Worm (Caenorhabditis elegans) whole organism, L2 larva: ENCODE results near the gene ZK686.3.

Experiments used
- C34F6.9 ChIP-seq: fragments of 150-350 bp; optimal IDR thresholded peaks from 2 replicates; lab custom pipeline; 2014; ENCODE audit warnings: missing biosample characterization, missing genetic modification characterization
- F13H6.1 ChIP-seq: sonication (generic microtip); optimal IDR thresholded peaks from 2 replicates; lab custom pipeline; 2016; ENCODE audit warnings: missing genetic modification characterization, missing compliant biosample characterization
- R02D3.7 ChIP-seq: fragments of 150-350 bp; optimal IDR thresholded peaks from 2 replicates; lab custom pipeline; 2014; ENCODE audit warnings: missing biosample characterization, missing genetic modification characterization
- Y55F3AM.14 ChIP-seq: fragments of 200-800 bp; sonication (Bioruptor generic); optimal IDR thresholded peaks from 2 replicates; lab custom pipeline; 2018; ENCODE audit warnings: mild to moderate bottlenecking, missing genetic modification characterization, missing compliant biosample characterization
- ZK546.5 ChIP-seq: sonication (generic microtip); optimal IDR thresholded peaks from 2 replicates; lab custom pipeline; 2017; ENCODE audit warnings: missing biosample characterization, missing genetic modification characterization
- ama-1 ChIP-seq: fragments of 150-350 bp; optimal IDR thresholded peaks from 2 replicates; lab custom pipeline; 2018; ENCODE audit warnings: inconsistent platforms
- ceh-82 ChIP-seq: fragments of 150-350 bp; optimal IDR thresholded peaks from 2 replicates; lab custom pipeline; 2014; ENCODE audit warnings: missing biosample characterization, missing genetic modification characterization
- crh-2 ChIP-seq: sonication (generic microtip); optimal IDR thresholded peaks from 2 replicates; lab custom pipeline; 2017; ENCODE audit warnings: missing biosample characterization, missing genetic modification characterization
- dmd-4 ChIP-seq: sonication (generic microtip); optimal IDR thresholded peaks from 2 replicates; lab custom pipeline; 2017; ENCODE audit warnings: missing biosample characterization, missing genetic modification characterization
- egl-27 ChIP-seq: sonication (generic microtip); optimal IDR thresholded peaks from 3 replicates; lab custom pipeline; 2017; ENCODE audit warnings: missing biosample characterization, missing genetic modification reagents, missing genetic modification characterization
- elt-1 ChIP-seq: fragments of 150-350 bp; optimal IDR thresholded peaks from 2 replicates; lab custom pipeline; 2014; ENCODE audit warnings: missing biosample characterization, missing genetic modification characterization
- elt-3 ChIP-seq: sonication (generic microtip); optimal IDR thresholded peaks from 2 replicates; lab custom pipeline; 2017; ENCODE audit warnings: missing biosample characterization, missing genetic modification characterization
- fos-1 ChIP-seq: fragments of 150-350 bp; optimal IDR thresholded peaks from 2 replicates; lab custom pipeline; 2014; ENCODE audit warnings: missing biosample characterization, missing genetic modification characterization
- gmeb-1 ChIP-seq: fragments of 150-350 bp; optimal IDR thresholded peaks from 2 replicates; lab custom pipeline; 2014; ENCODE audit warnings: missing biosample characterization, missing genetic modification characterization
- lin-13 ChIP-seq: fragments of 150-350 bp; optimal IDR thresholded peaks from 2 replicates; lab custom pipeline; 2014; ENCODE audit warnings: missing biosample characterization, missing genetic modification reagents, missing genetic modification characterization
- lin-39 ChIP-seq: fragments of 150-350 bp; optimal IDR thresholded peaks from 2 replicates; lab custom pipeline; 2014; ENCODE audit warnings: missing biosample characterization, missing genetic modification reagents, missing genetic modification characterization
- lsy-2 ChIP-seq, 2 experiments: fragments of 150-350 bp in 1 of 2; sonication (generic microtip) in 1 of 2; optimal IDR thresholded peaks; 2 replicates each; lab custom pipeline; 2014 to 2017; ENCODE audit warnings: missing biosample characterization in 2 of 2, missing genetic modification characterization in 2 of 2
- mab-5 ChIP-seq: fragments of 150-350 bp; optimal IDR thresholded peaks from 2 replicates; lab custom pipeline; 2014; ENCODE audit warnings: missing biosample characterization, missing genetic modification characterization
- mdl-1 ChIP-seq, 2 experiments: fragments of 150-350 bp in 1 of 2; sonication (generic microtip) in 1 of 2; optimal IDR thresholded peaks; 2 replicates each; lab custom pipeline; 2017; ENCODE audit warnings: missing biosample characterization in 2 of 2, missing genetic modification characterization in 2 of 2
- nhr-10 ChIP-seq: sonication (generic microtip); optimal IDR thresholded peaks from 2 replicates; lab custom pipeline; 2017; ENCODE audit warnings: missing biosample characterization, missing genetic modification characterization
- nhr-11 ChIP-seq: fragments of 150-350 bp; optimal IDR thresholded peaks from 2 replicates; lab custom pipeline; 2014; ENCODE audit warnings: missing biosample characterization, missing genetic modification characterization
- nhr-12 ChIP-seq: fragments of 150-350 bp; optimal IDR thresholded peaks from 2 replicates; lab custom pipeline; 2014; ENCODE audit warnings: missing biosample characterization, missing genetic modification characterization
- nhr-129 ChIP-seq: fragments of 150-350 bp; optimal IDR thresholded peaks from 2 replicates; lab custom pipeline; 2014; ENCODE audit warnings: missing biosample characterization, missing genetic modification characterization
- nhr-6 ChIP-seq: fragments of 150-350 bp; optimal IDR thresholded peaks from 2 replicates; lab custom pipeline; 2014; ENCODE audit warnings: missing biosample characterization, missing genetic modification characterization
- nhr-77 ChIP-seq: fragments of 150-350 bp; optimal IDR thresholded peaks from 2 replicates; lab custom pipeline; 2014; ENCODE audit warnings: missing biosample characterization, missing genetic modification characterization
- peb-1 ChIP-seq: fragments of 150-350 bp; optimal IDR thresholded peaks from 2 replicates; lab custom pipeline; 2014; ENCODE audit warnings: missing biosample characterization, missing genetic modification characterization
- sem-4 ChIP-seq: fragments of 150-350 bp; optimal IDR thresholded peaks from 2 replicates; lab custom pipeline; 2014; ENCODE audit warnings: missing biosample characterization, missing genetic modification reagents, missing genetic modification characterization
- skn-1 ChIP-seq: sonication (generic microtip); optimal IDR thresholded peaks from 2 replicates; lab custom pipeline; 2017; ENCODE audit warnings: missing biosample characterization, missing genetic modification characterization
- sma-3 ChIP-seq: sonication (generic microtip); optimal IDR thresholded peaks from 2 replicates; lab custom pipeline; 2016; ENCODE audit warnings: missing genetic modification reagents, missing genetic modification characterization, missing compliant biosample characterization
- sma-9 ChIP-seq, 2 experiments: fragments of 150-350 bp in 1 of 2; sonication (generic microtip) in 1 of 2; optimal IDR thresholded peaks; 2 replicates each; lab custom pipeline; 2014 to 2016; ENCODE audit warnings: missing genetic modification characterization in 2 of 2, mild to moderate bottlenecking in 1 of 2, missing biosample characterization in 1 of 2, missing compliant biosample characterization in 1 of 2, missing genetic modification reagents in 1 of 2, moderate library complexity in 1 of 2
- snpc-4 ChIP-seq: fragments of 150-350 bp; optimal IDR thresholded peaks from 2 replicates; lab custom pipeline; 2014; ENCODE audit warnings: missing biosample characterization, missing genetic modification characterization
- unc-55 ChIP-seq: fragments of 150-350 bp; sonication (generic microtip); optimal IDR thresholded peaks from 3 replicates; lab custom pipeline; 2014; ENCODE audit warnings: missing biosample characterization, missing genetic modification reagents, missing genetic modification characterization
- unc-62 ChIP-seq: fragments of 150-350 bp; optimal IDR thresholded peaks from 2 replicates; lab custom pipeline; 2014; ENCODE audit warnings: missing biosample characterization, missing genetic modification reagents, missing genetic modification characterization
- zag-1 ChIP-seq: fragments of 150-350 bp; optimal IDR thresholded peaks from 2 replicates; lab custom pipeline; 2014; ENCODE audit warnings: missing biosample characterization, missing genetic modification characterization
- ztf-1 ChIP-seq: fragments of 200-800 bp; sonication (Bioruptor generic); conservative IDR thresholded peaks from 2 replicates; pipeline ENCODE4 v1.3.6; 2022; ENCODE audit warnings: missing genetic modification characterization, missing compliant biosample characterization
- ztf-11 ChIP-seq: sonication (generic microtip); optimal IDR thresholded peaks from 2 replicates; lab custom pipeline; 2017; ENCODE audit warnings: missing biosample characterization, missing genetic modification characterization

Gene ZK686.3

ce11 chrIII:7767415-7767814, 1.4 kb downstream of the ZK686.3 start, which contains the start of gene ZK686.5:
Gene ZK686.5 (minus strand): TSS chrIII:7767515.
- no peak for TF ChIP-seq zag-1
- TF ChIP-seq snpc-4 (tag; lab: Kevin White, UChicago), result no peak
- TF ChIP-seq skn-1, result no peak
- TF ChIP-seq sem-4 (tag; lab: Kevin White, UChicago), result no peak
- TF ChIP-seq ztf-1 (GFP tag; lab: Robert Waterston, UW), result no peak
- TF ChIP-seq nhr-10 (tag; lab: Kevin White, UChicago), result no peak
- TF ChIP-seq crh-2 (tag; lab: Kevin White, UChicago), result no peak
- no peak for TF ChIP-seq unc-62 (GFP tag; lab: Kevin White, UChicago)
- TF ChIP-seq dmd-4, result no peak
- no peak for TF ChIP-seq ZK546.5
- TF ChIP-seq ceh-82 (tag; lab: Kevin White, UChicago), result no peak
- TF ChIP-seq gmeb-1 (tag; lab: Kevin White, UChicago), result no peak
- TF ChIP-seq nhr-12 (tag; lab: Kevin White, UChicago), result no peak
- TF ChIP-seq lin-39 (tag; lab: Kevin White, UChicago), result no peak
- TF ChIP-seq egl-27 (tag; lab: Kevin White, UChicago), result no peak
- no peak for TF ChIP-seq elt-1 (tag; lab: Kevin White, UChicago)
- TF ChIP-seq lin-13, result no peak
- no peak for TF ChIP-seq nhr-11 (tag; lab: Kevin White, UChicago)
- TF ChIP-seq mdl-1 (tag; optimal IDR thresholded peaks at IDR 0.05; lab: Kevin White, UChicago), result no peak
- TF ChIP-seq Y55F3AM.14 (GFP tag; lab: Kevin White, UChicago), result no peak

- TF ChIP-seq C34F6.9 (tag; lab: Kevin White, UChicago) (peak; percentile 38), mab-5 (peak; percentile 46), lsy-2 (tag; optimal IDR thresholded peaks at IDR 0.05; lab: Kevin White, UChicago) (peak; percentile 3 to 81), crh-2 (tag; lab: Kevin White, UChicago) (peak; percentile 33), R02D3.7 (tag; lab: Kevin White, UChicago) (peak; percentile 71), sma-9 (GFP tag; optimal IDR thresholded peaks at IDR 0.05; lab: Kevin White, UChicago) (no peak), sma-9 (tag; optimal IDR thresholded peaks at IDR 0.05; lab: Kevin White, UChicago) (no peak), gmeb-1 (tag; lab: Kevin White, UChicago) (peak; percentile 47), ztf-11 (tag; lab: Kevin White, UChicago) (no peak), unc-55 (GFP tag; lab: Kevin White, UChicago) (peak; percentile 60), lin-13 (peak; percentile 37), nhr-6 (tag; lab: Kevin White, UChicago) (no peak), ceh-82 (tag; lab: Kevin White, UChicago) (no peak), nhr-77 (no peak)
These were observed 2.9 kb downstream of the ZK686.3 start, which contains the start of gene ZK686.2 for ce11 chrIII:7765974-7766373. Gene ZK686.2 (minus strand): TSS chrIII:7766052.

ce11 chrIII:7763503-7763902, 5.4 kb downstream of the ZK686.3 start, which contains the start of gene mtx-2:
Gene mtx-2 (minus strand): TSS chrIII:7763603.
- TF ChIP-seq unc-55 (GFP tag; lab: Kevin White, UChicago), result no peak
- no peak for TF ChIP-seq ztf-1 (GFP tag; lab: Robert Waterston, UW)
- TF ChIP-seq mdl-1 (tag; optimal IDR thresholded peaks at IDR 0.05; lab: Kevin White, UChicago), result no peak
- TF ChIP-seq ama-1, result no peak
- TF ChIP-seq Y55F3AM.14 (GFP tag; lab: Kevin White, UChicago), result no peak
- no peak for TF ChIP-seq F13H6.1 (tag; lab: Kevin White, UChicago)
- TF ChIP-seq nhr-129 (tag; lab: Kevin White, UChicago), result no peak
- no peak for TF ChIP-seq elt-3
- TF ChIP-seq sma-3, result no peak
- TF ChIP-seq egl-27 (tag; lab: Kevin White, UChicago), result no peak
- no peak for TF ChIP-seq peb-1 (tag; lab: Kevin White, UChicago)
- no peak for TF ChIP-seq mab-5

ce11 chrIII:7762250-7762649, 6.6 kb downstream of the ZK686.3 start:
- TF ChIP-seq fos-1 (tag; lab: Kevin White, UChicago), result peak; percentile 62
- TF ChIP-seq lin-39 (tag; lab: Kevin White, UChicago), result no peak
- peak; percentile 17 for TF ChIP-seq sma-9 (GFP tag; optimal IDR thresholded peaks at IDR 0.05; lab: Kevin White, UChicago)
- TF ChIP-seq sma-9 (tag; optimal IDR thresholded peaks at IDR 0.05; lab: Kevin White, UChicago), result no peak
- TF ChIP-seq, all 48 proteins: peak for 2
